Worm (Caenorhabditis elegans): ENCODE measurements around the gene srlf-13.

The srlf-13 gene

DNA sequence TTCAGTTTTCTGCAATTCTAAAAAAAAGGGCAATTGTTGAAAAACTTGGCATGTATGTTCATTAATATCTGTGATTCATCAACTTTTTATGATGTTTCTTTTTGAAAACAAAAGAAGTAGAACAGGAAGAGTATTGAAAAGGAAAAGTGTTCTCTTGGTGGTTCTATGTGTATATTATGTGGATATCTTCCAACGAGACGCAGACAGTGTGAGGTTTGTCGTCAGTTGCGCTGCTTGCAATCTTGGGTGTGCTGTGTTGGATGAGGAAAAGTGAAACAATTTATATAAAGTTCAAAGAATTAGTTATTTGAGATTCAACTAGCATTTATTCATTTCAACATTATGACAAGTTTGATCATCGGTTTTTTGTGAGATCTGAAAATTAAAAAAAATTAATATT lies 44.0 kb downstream of the srlf-13 start (continued):
- no peak for TF ChIP-seq elt-1 (tag; optimal IDR thresholded peaks at IDR 0.05)
- peak; percentile 46 for TF ChIP-seq C34F6.9 (tag; optimal IDR thresholded peaks at IDR 0.05)
- peak in 1 of 2 experiments; percentile 45 for TF ChIP-seq lsy-2 (tag; optimal IDR thresholded peaks at IDR 0.05)
- no peak for TF ChIP-seq nhr-6 (tag; optimal IDR thresholded peaks at IDR 0.05)
- TF ChIP-seq nhr-10 (tag; optimal IDR thresholded peaks at IDR 0.05) = no peak
- TF ChIP-seq nhr-12 (tag; optimal IDR thresholded peaks at IDR 0.05) = no peak
- no peak for TF ChIP-seq ztf-4 (tag; optimal IDR thresholded peaks at IDR 0.05)
- TF ChIP-seq gmeb-1 (tag; optimal IDR thresholded peaks at IDR 0.05) = no peak

DNA sequence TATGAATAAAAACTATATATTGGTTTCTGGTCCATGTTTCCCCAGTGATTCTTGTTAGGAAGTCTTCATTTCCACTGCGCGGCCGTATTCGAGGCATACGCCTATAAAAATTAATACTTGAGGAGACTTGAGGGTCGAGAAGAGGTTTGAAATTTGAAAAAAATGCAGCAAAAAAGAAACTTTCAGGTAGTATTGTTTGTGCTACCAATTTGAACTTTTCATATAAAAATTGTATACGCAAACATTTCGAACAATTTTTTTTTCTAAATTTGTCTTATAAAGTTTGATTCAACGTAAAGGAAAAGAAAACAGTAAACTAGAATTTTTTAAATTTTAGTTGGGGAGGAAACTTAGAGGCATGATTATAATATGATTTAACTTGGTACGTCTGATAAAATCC lies 44.6 kb downstream of the srlf-13 start, which contains the start of gene T11G6.4:
Gene T11G6.4, minus strand, starts transcription at position 101 of the 400 bp plus-strand sequence.
- no peak for TF ChIP-seq blmp-1 (tag; optimal IDR thresholded peaks at IDR 0.05; ENCODE audit: insufficient read depth)
- no peak for TF ChIP-seq peb-1 (tag; optimal IDR thresholded peaks at IDR 0.05)
- no peak for TF ChIP-seq nhr-129 (tag; optimal IDR thresholded peaks at IDR 0.05)
- TF ChIP-seq F13H6.1 (tag; optimal IDR thresholded peaks at IDR 0.05) = no peak
- TF ChIP-seq lsy-2 (tag; optimal IDR thresholded peaks at IDR 0.05) = no peak
- TF ChIP-seq nhr-25 (tag; optimal IDR thresholded peaks at IDR 0.05) = no peak

DNA sequence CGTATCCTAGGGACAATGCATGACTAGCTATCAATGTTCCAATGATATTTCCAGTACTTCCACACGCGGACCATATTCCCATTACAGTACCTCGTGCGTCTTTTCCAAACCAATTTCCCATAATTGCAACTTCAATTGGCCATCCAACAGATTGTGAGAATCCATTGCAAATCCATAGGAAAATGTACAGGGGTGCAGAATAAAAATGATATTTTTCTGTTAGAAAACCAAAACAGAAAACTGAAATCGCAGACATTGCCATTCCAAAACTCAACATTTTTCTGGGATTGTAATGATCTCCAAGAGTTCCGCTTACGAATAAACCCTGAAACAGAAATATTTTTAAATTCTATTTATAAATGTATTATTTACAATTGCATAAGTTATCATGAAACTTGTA lies 45.3 kb downstream of the srlf-13 start:
- TF ChIP-seq skn-1 (tag; optimal IDR thresholded peaks at IDR 0.05) (no peak), sma-9 (GFP tag; optimal IDR thresholded peaks at IDR 0.05) (no peak), sma-9 (tag; optimal IDR thresholded peaks at IDR 0.05) (no peak), C34F6.9 (tag; optimal IDR thresholded peaks at IDR 0.05) (no peak), ZK546.5 (tag; optimal IDR thresholded peaks at IDR 0.05) (no peak), unc-62 (GFP tag; optimal IDR thresholded peaks at IDR 0.05) (no peak), nhr-10 (tag; optimal IDR thresholded peaks at IDR 0.05) (no peak), snpc-4 (tag; optimal IDR thresholded peaks at IDR 0.05) (no peak), sem-4 (tag; optimal IDR thresholded peaks at IDR 0.05) (no peak), lin-39 (tag; optimal IDR thresholded peaks at IDR 0.05) (no peak), nhr-11 (tag; optimal IDR thresholded peaks at IDR 0.05) (no peak), nhr-23 (tag; optimal IDR thresholded peaks at IDR 0.05) (no peak), ama-1 (optimal IDR thresholded peaks at IDR 0.05) (no peak), lin-13 (GFP tag; optimal IDR thresholded peaks at IDR 0.05) (no peak), zag-1 (tag; optimal IDR thresholded peaks at IDR 0.05) (no peak), alr-1 (tag; optimal IDR thresholded peaks at IDR 0.05) (no peak), elt-1 (tag; optimal IDR thresholded peaks at IDR 0.05) (no peak), nhr-237 (tag; optimal IDR thresholded peaks at IDR 0.05) (no peak), nhr-12 (tag; optimal IDR thresholded peaks at IDR 0.05) (no peak), aly-2 (tag; optimal IDR thresholded peaks at IDR 0.05) (no peak), nhr-6 (tag; optimal IDR thresholded peaks at IDR 0.05) (no peak)
